Fruit fly (Drosophila melanogaster) whole organism, prepupa: ENCODE measurements around the gene CG10013.

Source experiments
- Blimp-1 ChIP-seq: fragments of 200-800 bp; sonication (Bioruptor generic); optimal IDR thresholded peaks from 3 replicates; lab custom pipeline; 2017; ENCODE audit warnings: missing biosample characterization, missing genetic modification characterization, mild to moderate bottlenecking, moderate library complexity, missing genetic modification reagents
- CG34406 ChIP-seq: fragments of 200-800 bp; sonication (Bioruptor generic); optimal IDR thresholded peaks from 3 replicates; lab custom pipeline; 2016; ENCODE audit warnings: missing biosample characterization, missing genetic modification characterization
- CG6854 ChIP-seq: fragments of 200-800 bp; sonication (Bioruptor generic); optimal IDR thresholded peaks from 2 replicates; lab custom pipeline; 2017; ENCODE audit warnings: missing biosample characterization, mild to moderate bottlenecking, missing genetic modification characterization
- Lpt ChIP-seq: fragments of 200-800 bp; sonication (Bioruptor generic); optimal IDR thresholded peaks from 3 replicates; lab custom pipeline; 2016; ENCODE audit warnings: missing biosample characterization, missing genetic modification characterization
- Smox ChIP-seq: fragments of 200-800 bp; sonication (Bioruptor generic); optimal IDR thresholded peaks from 3 replicates; lab custom pipeline; 2016; ENCODE audit warnings: missing biosample characterization, missing genetic modification characterization
- Sox102F ChIP-seq: fragments of 200-800 bp; sonication (Bioruptor generic); optimal IDR thresholded peaks from 2 replicates; lab custom pipeline; 2016; ENCODE audit warnings: missing biosample characterization, mild to moderate bottlenecking, missing genetic modification characterization
- Sox15 ChIP-seq: fragments of 200-800 bp; sonication (Bioruptor generic); optimal IDR thresholded peaks from 3 replicates; lab custom pipeline; 2016; ENCODE audit warnings: missing biosample characterization, missing genetic modification characterization
- cyc ChIP-seq: fragments of 200-800 bp; sonication (Bioruptor generic); optimal IDR thresholded peaks from 3 replicates; lab custom pipeline; 2016; ENCODE audit warnings: missing biosample characterization, missing genetic modification characterization
- lz ChIP-seq: fragments of 200-800 bp; sonication (Bioruptor generic); optimal IDR thresholded peaks from 3 replicates; lab custom pipeline; 2016; ENCODE audit warnings: missing biosample characterization, missing genetic modification characterization
- ss ChIP-seq, 2 experiments: fragments of 200-800 bp; sonication (Bioruptor generic); optimal IDR thresholded peaks; 2 replicates in 1 of 2; 3 replicates in 1 of 2; lab custom pipeline; 2017 to 2018; ENCODE audit warnings: mild to moderate bottlenecking in 2 of 2, missing biosample characterization in 2 of 2, missing genetic modification characterization in 2 of 2, moderate library complexity in 1 of 2
- vri ChIP-seq: fragments of 200-800 bp; sonication (Bioruptor generic); optimal IDR thresholded peaks from 3 replicates; lab custom pipeline; 2016; ENCODE audit warnings: missing biosample characterization, mild to moderate bottlenecking, missing genetic modification characterization

DNA sequence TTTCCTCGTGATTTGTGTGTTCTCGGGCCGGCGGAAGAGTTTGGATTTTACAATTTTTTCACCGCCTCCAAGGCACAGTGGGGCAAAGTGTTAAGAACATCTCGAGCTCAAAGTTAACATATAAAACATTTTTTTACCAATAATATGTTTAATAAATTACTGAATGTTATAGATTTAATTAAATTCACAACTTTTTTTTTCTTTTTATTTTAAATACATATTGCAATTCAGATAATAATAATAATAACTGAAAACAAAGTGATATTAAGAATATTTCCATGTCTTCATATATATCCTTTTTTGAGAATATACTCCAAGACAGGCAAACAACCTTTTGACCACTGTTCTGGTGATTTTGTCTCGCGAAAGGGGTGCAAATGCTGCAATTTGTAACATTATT, 22.7 kb downstream of the CG10013 start:
- TF ChIP-seq Sox15 (GFP tag; lab: Kevin White, UChicago), result no peak
- no peak for TF ChIP-seq CG6854 (GFP tag; lab: Kevin White, UChicago)
- no peak for TF ChIP-seq Smox (GFP tag; lab: Kevin White, UChicago)
- TF ChIP-seq vri (GFP tag; lab: Kevin White, UChicago), result no peak
- no peak for TF ChIP-seq lz (GFP tag; lab: Kevin White, UChicago)
- TF ChIP-seq Sox102F (GFP tag; lab: Kevin White, UChicago), result no peak
- TF ChIP-seq CG34406, result no peak
- no peak for TF ChIP-seq cyc (GFP tag; lab: Kevin White, UChicago)
- no peak for TF ChIP-seq ss (GFP tag; optimal IDR thresholded peaks at IDR 0.05; lab: Kevin White, UChicago)
- TF ChIP-seq Blimp-1 (GFP tag; lab: Kevin White, UChicago), result no peak
- no peak for TF ChIP-seq Lpt (GFP tag; lab: Kevin White, UChicago)
